Fruit fly (Drosophila melanogaster): Measurements from ENCODE around the gene Nup154.

The Nup154 gene

dm6 chr2L:11044678-11045466 lies 40.3 kb downstream of the Nup154 start (continued):
- TF ChIP-seq phol (tag; optimal IDR thresholded peaks at IDR 0.05): no peak
- no peak for TF ChIP-seq br (optimal IDR thresholded peaks at IDR 0.05)
- TF ChIP-seq so (GFP tag; IDR thresholded peaks at IDR 0.05): peak; percentile 54; the same call in 2 of the 3 replicates
- TF ChIP-seq gem (tag; optimal IDR thresholded peaks at IDR 0.05): peak; percentile 44
- TF ChIP-seq onecut (GFP tag; IDR thresholded peaks at IDR 0.05): peak; percentile 53
- TF ChIP-seq CG6272 (GFP tag; IDR thresholded peaks at IDR 0.05): no peak; the same call in 1 of the 2 replicates
- TF ChIP-seq CG9817 (tag; optimal IDR thresholded peaks at IDR 0.05): no peak
- TF ChIP-seq CG6791 (GFP tag; IDR thresholded peaks at IDR 0.05; ENCODE audit: partially characterized antibody): no peak
- no peak for TF ChIP-seq NC2α (GFP tag; optimal IDR thresholded peaks at IDR 0.05)
- TF ChIP-seq Asciz (GFP tag; optimal IDR thresholded peaks at IDR 0.05): peak; percentile 36
- TF ChIP-seq CG12071 (GFP tag; optimal IDR thresholded peaks at IDR 0.05): peak; percentile 51
- TF ChIP-seq CG13624 (GFP tag; optimal IDR thresholded peaks at IDR 0.05): no peak
- no peak for TF ChIP-seq Doc2 (GFP tag; IDR thresholded peaks at IDR 0.05)
- peak; percentile 52 for TF ChIP-seq caup (GFP tag; optimal IDR thresholded peaks at IDR 0.05; ENCODE audit: severe bottlenecking)
- TF ChIP-seq CG1832 (GFP tag; optimal IDR thresholded peaks at IDR 0.05): peak; percentile 77
- peak; percentile 64 for TF ChIP-seq CG33557 (GFP tag; optimal IDR thresholded peaks at IDR 0.05)
- TF ChIP-seq ATbp (GFP tag; optimal IDR thresholded peaks at IDR 0.05): peak; percentile 85
- peak; percentile 13 for TF ChIP-seq Blimp-1 (GFP tag; optimal IDR thresholded peaks at IDR 0.05)
- no peak for TF ChIP-seq ken (GFP tag; IDR thresholded peaks at IDR 0.05)
- no peak for TF ChIP-seq Rx (GFP tag; IDR thresholded peaks at IDR 0.05)
- peak; percentile 1 for TF ChIP-seq CG12744 (GFP tag; optimal IDR thresholded peaks at IDR 0.05)
- no peak for TF ChIP-seq Nf-YA (GFP tag; IDR thresholded peaks at IDR 0.05)
- TF ChIP-seq Ssrp (tag; optimal IDR thresholded peaks at IDR 0.05): no peak
- TF ChIP-seq CG7271 (tag; optimal IDR thresholded peaks at IDR 0.05): no peak
- no peak for TF ChIP-seq CG9797 (GFP tag; optimal IDR thresholded peaks at IDR 0.05)
- peak; percentile 52; the same call in 1 of the 2 replicates for TF ChIP-seq Awh (GFP tag; IDR thresholded peaks at IDR 0.05)
- TF ChIP-seq Dll (GFP tag; IDR thresholded peaks at IDR 0.05; ENCODE audit: partially characterized antibody): no peak
- no peak; the same call in 2 of the 3 replicates for TF ChIP-seq H15 (GFP tag; IDR thresholded peaks at IDR 0.05)
- no peak for TF ChIP-seq ac (GFP tag; optimal IDR thresholded peaks at IDR 0.05)
- TF ChIP-seq lab (GFP tag; optimal IDR thresholded peaks at IDR 0.05): peak; percentile 69
- no peak for TF ChIP-seq Lpt (GFP tag; optimal IDR thresholded peaks at IDR 0.05)
- no peak for TF ChIP-seq Gsc (GFP tag; IDR thresholded peaks at IDR 0.05)
- TF ChIP-seq Drgx (GFP tag; IDR thresholded peaks at IDR 0.05): peak; percentile 42
- TF ChIP-seq Mrtf (GFP tag; IDR thresholded peaks at IDR 0.05): no peak
- peak; percentile 8 for TF ChIP-seq Lhr (GFP tag; optimal IDR thresholded peaks at IDR 0.05)
- TF ChIP-seq MTF-1 (GFP tag; optimal IDR thresholded peaks at IDR 0.05; ENCODE audit: borderline replicate concordance): peak; percentile 72
- no peak for TF ChIP-seq sens-2 (GFP tag; IDR thresholded peaks at IDR 0.05)
- no peak for TF ChIP-seq D (optimal IDR thresholded peaks at IDR 0.05)
- no peak for TF ChIP-seq D (GFP tag; optimal IDR thresholded peaks at IDR 0.05)
- no peak for TF ChIP-seq ara (GFP tag; IDR thresholded peaks at IDR 0.05)
- no peak for TF ChIP-seq Bdp1 (GFP tag; optimal IDR thresholded peaks at IDR 0.05)
- peak; percentile 39 for TF ChIP-seq disco-r (GFP tag; optimal IDR thresholded peaks at IDR 0.05)
- peak; percentile 31 for TF ChIP-seq CG12104 (GFP tag; optimal IDR thresholded peaks at IDR 0.05)
- TF ChIP-seq Jarid2 (GFP tag; optimal IDR thresholded peaks at IDR 0.05): no peak
- TF ChIP-seq CG8388 (GFP tag; optimal IDR thresholded peaks at IDR 0.05): no peak
- TF ChIP-seq CG12236 (GFP tag; optimal IDR thresholded peaks at IDR 0.05): no peak
- TF ChIP-seq az2 (GFP tag; optimal IDR thresholded peaks at IDR 0.05): peak; percentile 20
- TF ChIP-seq ranshi (GFP tag; IDR thresholded peaks at IDR 0.05): no peak
- peak; percentile 18 for TF ChIP-seq CG4424 (GFP tag; optimal IDR thresholded peaks at IDR 0.05)
